Fruit fly (Drosophila melanogaster) whole organism, embryonic: ENCODE results near the gene Or88a.

Experiments used
- Atf6 ChIP-seq: fragments of 200-800 bp; sonication (Bioruptor generic); IDR thresholded peaks from 2 replicates; pipeline ENCODE4 v1.3.6; 2022; ENCODE audit warnings: missing biosample characterization, missing genetic modification characterization
- CG11695 ChIP-seq: fragments of 200-800 bp; sonication (Bioruptor generic); IDR thresholded peaks from 3 replicates; pipeline ENCODE4 v1.3.6; 2022; ENCODE audit warnings: missing biosample characterization, missing genetic modification characterization
- CG12219 ChIP-seq: fragments of 200-800 bp; sonication (Bioruptor generic); optimal IDR thresholded peaks from 3 replicates; lab custom pipeline; 2018; ENCODE audit warnings: missing biosample characterization, mild to moderate bottlenecking, missing genetic modification characterization
- CG13296 ChIP-seq: fragments of 200-800 bp; sonication (Bioruptor generic); optimal IDR thresholded peaks from 3 replicates; lab custom pipeline; 2018; ENCODE audit warnings: missing biosample characterization, mild to moderate bottlenecking, missing genetic modification characterization
- CG14014 ChIP-seq: fragments of 200-800 bp; sonication (Bioruptor generic); IDR thresholded peaks from 2 replicates; pipeline ENCODE4 v1.3.6; 2022; ENCODE audit warnings: missing biosample characterization, missing genetic modification characterization
- CG15479 ChIP-seq: fragments of 200-800 bp; sonication (Bioruptor generic); optimal IDR thresholded peaks from 3 replicates; lab custom pipeline; 2019; ENCODE audit warnings: missing biosample characterization, mild to moderate bottlenecking, missing genetic modification characterization, moderate library complexity
- CG17328 ChIP-seq: fragments of 200-800 bp; sonication (Bioruptor generic); IDR thresholded peaks from 2 replicates; pipeline ENCODE4 v1.3.6; 2022; ENCODE audit warnings: missing biosample characterization, missing genetic modification characterization
- CG1792 ChIP-seq: fragments of 200-800 bp; sonication (Bioruptor generic); optimal IDR thresholded peaks from 2 replicates; lab custom pipeline; 2016; ENCODE audit warnings: missing biosample characterization, missing genetic modification characterization
- CG18011 ChIP-seq: fragments of 200-800 bp; sonication (Bioruptor generic); optimal IDR thresholded peaks from 2 replicates; lab custom pipeline; 2017; ENCODE audit warnings: missing biosample characterization, missing genetic modification characterization, mild to moderate bottlenecking, moderate library complexity, missing genotype
- CG1832 ChIP-seq: fragments of 200-800 bp; sonication (Bioruptor generic); optimal IDR thresholded peaks from 2 replicates; lab custom pipeline; 2017; ENCODE audit warnings: missing biosample characterization, mild to moderate bottlenecking, missing genetic modification characterization, inconsistent platforms
- CG4707 ChIP-seq: fragments of 200-800 bp; sonication (Bioruptor generic); optimal IDR thresholded peaks from 2 replicates; lab custom pipeline; 2018; ENCODE audit warnings: missing biosample characterization, mild to moderate bottlenecking, missing genetic modification characterization, moderate library complexity
- CG4854 ChIP-seq: fragments of 200-800 bp; sonication (Bioruptor generic); optimal IDR thresholded peaks from 2 replicates; lab custom pipeline; 2016; ENCODE audit warnings: missing biosample characterization, missing genetic modification characterization, inconsistent platforms
- CG5180 ChIP-seq: fragments of 200-800 bp; sonication (Bioruptor generic); optimal IDR thresholded peaks from 3 replicates; lab custom pipeline; 2017; ENCODE audit warnings: missing biosample characterization, missing genetic modification characterization, mild to moderate bottlenecking, moderate library complexity, missing genetic modification reagents
- CG9876 ChIP-seq: fragments of 200-800 bp; sonication (Bioruptor generic); optimal IDR thresholded peaks from 2 replicates; lab custom pipeline; 2016; ENCODE audit warnings: missing biosample characterization, missing genetic modification characterization
- Dbx ChIP-seq: fragments of 200-800 bp; sonication (Bioruptor generic); IDR thresholded peaks from 3 replicates; pipeline ENCODE4 v1.3.6; 2022; ENCODE audit warnings: missing biosample characterization, missing genetic modification characterization
- Dref ChIP-seq: fragments of 200-800 bp; sonication (Bioruptor generic); IDR thresholded peaks from 2 replicates; pipeline ENCODE4 v1.3.6; 2022; ENCODE audit warnings: missing biosample characterization, missing genetic modification characterization
- HmgD ChIP-seq: fragments of 200-800 bp; sonication (Bioruptor generic); optimal IDR thresholded peaks from 3 replicates; lab custom pipeline; 2016; ENCODE audit warnings: missing biosample characterization, missing genetic modification characterization
- MBD-R2 ChIP-seq: fragments of 200-800 bp; sonication (Bioruptor generic); IDR thresholded peaks from 2 replicates; pipeline ENCODE4 v1.3.6; 2022; ENCODE audit warnings: missing biosample characterization, missing genetic modification characterization
- MESR4 ChIP-seq: fragments of 200-800 bp; sonication (Bioruptor generic); optimal IDR thresholded peaks from 2 replicates; lab custom pipeline; 2018; ENCODE audit warnings: missing biosample characterization, mild to moderate bottlenecking, missing genetic modification characterization, moderate library complexity
- Mad ChIP-seq: fragments of 200-800 bp; sonication (Bioruptor generic); optimal IDR thresholded peaks from 2 replicates; lab custom pipeline; 2016; ENCODE audit warnings: missing biosample characterization, missing genetic modification characterization
- Oaz ChIP-seq: fragments of 200-800 bp; sonication (Bioruptor generic); IDR thresholded peaks from 2 replicates; pipeline ENCODE4 v1.3.6; 2022; ENCODE audit warnings: missing biosample characterization, missing genetic modification characterization
- Pdp1 ChIP-seq, 2 experiments: fragments of 200-800 bp; sonication (Bioruptor generic); optimal IDR thresholded peaks; 3 replicates each; lab custom pipeline; 2016; ENCODE audit warnings: missing biosample characterization in 2 of 2, missing genetic modification characterization in 2 of 2, mild to moderate bottlenecking in 1 of 2, moderate library complexity in 1 of 2
- Taf1 ChIP-seq: fragments of 200-800 bp; sonication (Bioruptor generic); IDR thresholded peaks from 2 replicates; pipeline ENCODE4 v1.3.6; 2022; ENCODE audit warnings: missing biosample characterization, missing genetic modification characterization
- Tbp ChIP-seq: fragments of >200 bp; optimal IDR thresholded peaks from 2 replicates; lab custom pipeline; 2018; ENCODE audit warnings: missing biosample characterization, missing genetic modification characterization
- az2 ChIP-seq: fragments of 200-800 bp; sonication (Bioruptor generic); optimal IDR thresholded peaks from 3 replicates; lab custom pipeline; 2016; ENCODE audit warnings: missing biosample characterization, missing genetic modification characterization
- br ChIP-seq: fragments of >200 bp; optimal IDR thresholded peaks from 2 replicates; lab custom pipeline; 2017
- cad ChIP-seq: fragments of >200 bp; optimal IDR thresholded peaks from 2 replicates; lab custom pipeline; 2017; ENCODE audit warnings: missing biosample characterization, missing genetic modification characterization
- croc ChIP-seq: fragments of 200-800 bp; sonication (Bioruptor generic); conservative IDR thresholded peaks from 3 replicates; pipeline ENCODE4 v1.3.6; 2022; ENCODE audit warnings: missing biosample characterization, missing genetic modification characterization
- exex ChIP-seq: fragments of 200-800 bp; sonication (Bioruptor generic); optimal IDR thresholded peaks from 4 replicates; lab custom pipeline; 2018; ENCODE audit warnings: missing biosample characterization, mild to moderate bottlenecking, missing genetic modification characterization, moderate library complexity
- ftz-f1 ChIP-seq: fragments of 200-800 bp; sonication (Bioruptor generic); optimal IDR thresholded peaks from 2 replicates; lab custom pipeline; 2016; ENCODE audit warnings: missing biosample characterization, missing genetic modification characterization
- grn ChIP-seq: fragments of 200-800 bp; sonication (Bioruptor generic); optimal IDR thresholded peaks from 3 replicates; lab custom pipeline; 2017; ENCODE audit warnings: missing biosample characterization, missing genetic modification characterization
- mld ChIP-seq: fragments of 200-800 bp; sonication (Bioruptor generic); IDR thresholded peaks from 3 replicates; pipeline ENCODE4 v1.3.6; 2022; ENCODE audit warnings: missing biosample characterization, missing genetic modification characterization; ENCODE audit not compliant: partially characterized antibody
- nom ChIP-seq: fragments of 200-800 bp; sonication (Bioruptor generic); optimal IDR thresholded peaks from 2 replicates; lab custom pipeline; 2017; ENCODE audit warnings: missing biosample characterization, missing genetic modification characterization, mild to moderate bottlenecking, moderate library complexity, missing genetic modification reagents
- otp ChIP-seq: fragments of 200-800 bp; sonication (Bioruptor generic); IDR thresholded peaks from 3 replicates; pipeline ENCODE4, ENCODE4 v1.3.6; 2022; ENCODE audit warnings: missing biosample characterization, missing genetic modification characterization
- sc ChIP-seq, 3 experiments: fragments of >200 bp in 2 of 3; fragments of 200-800 bp in 1 of 3; sonication (Bioruptor generic) in 1 of 3; optimal IDR thresholded peaks; 2 replicates in 2 of 3; 3 replicates in 1 of 3; lab custom pipeline; 2017; ENCODE audit warnings: mild to moderate bottlenecking in 1 of 3, missing biosample characterization in 1 of 3, missing genetic modification characterization in 1 of 3, missing genetic modification reagents in 1 of 3
- schlank ChIP-seq: fragments of 200-800 bp; sonication (Bioruptor generic); optimal IDR thresholded peaks from 2 replicates; lab custom pipeline; 2018; ENCODE audit warnings: missing biosample characterization, mild to moderate bottlenecking, missing genetic modification characterization
- sima ChIP-seq: fragments of 200-800 bp; sonication (Bioruptor generic); optimal IDR thresholded peaks from 2 replicates; lab custom pipeline; 2016; ENCODE audit warnings: missing biosample characterization, missing genetic modification characterization
- slbo ChIP-seq: fragments of 200-800 bp; sonication (Bioruptor generic); IDR thresholded peaks from 2 replicates; pipeline ENCODE4 v1.3.6; 2022; ENCODE audit warnings: missing biosample characterization, missing genetic modification characterization
- tna ChIP-seq: fragments of 200-800 bp; sonication (Bioruptor generic); IDR thresholded peaks from 2 replicates; pipeline ENCODE4 v1.3.6; 2022; ENCODE audit warnings: missing biosample characterization, missing genetic modification characterization; ENCODE audit not compliant: partially characterized antibody
- tup ChIP-seq: fragments of 200-800 bp; sonication (Bioruptor generic); optimal IDR thresholded peaks from 2 replicates; lab custom pipeline; 2016; ENCODE audit warnings: missing biosample characterization, mild to moderate bottlenecking, missing genetic modification characterization, moderate library complexity
- wor ChIP-seq: fragments of 200-800 bp; sonication (Bioruptor generic); IDR thresholded peaks from 2 replicates; pipeline ENCODE4 v1.3.6; 2022; ENCODE audit warnings: missing biosample characterization, missing genetic modification characterization
- yki ChIP-seq: fragments of >200 bp; optimal IDR thresholded peaks from 3 replicates; lab custom pipeline; 2018
- z ChIP-seq: fragments of 200-800 bp; sonication (Bioruptor generic); IDR thresholded peaks from 3 replicates; pipeline ENCODE4 v1.3.6; 2022; ENCODE audit warnings: missing biosample characterization, missing genetic modification characterization

Gene Or88a

DNA sequence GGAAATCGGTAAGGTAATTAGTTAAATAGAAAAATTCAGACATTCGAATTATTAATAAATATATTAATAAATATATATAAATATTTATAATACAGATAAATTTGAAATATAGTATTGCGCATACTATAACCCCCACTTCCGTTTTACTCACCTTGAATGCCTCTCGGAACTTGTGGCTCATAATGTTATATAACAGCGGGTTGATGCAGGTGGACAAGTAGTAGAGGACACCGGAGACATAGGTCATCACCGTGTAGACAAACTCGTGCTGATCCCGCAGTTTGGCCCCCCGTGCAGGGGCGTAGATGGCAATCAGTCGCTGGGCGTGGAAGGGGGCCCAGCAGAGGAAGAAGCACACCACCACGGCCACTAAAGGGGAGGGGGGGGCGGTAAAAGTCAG, 8.3 kb upstream of the Or88a start (continued):
- TF ChIP-seq Pdp1 (GFP tag; optimal IDR thresholded peaks at IDR 0.05; lab: Kevin White, UChicago): peak in 1 of 2 experiments; percentile 71

DNA sequence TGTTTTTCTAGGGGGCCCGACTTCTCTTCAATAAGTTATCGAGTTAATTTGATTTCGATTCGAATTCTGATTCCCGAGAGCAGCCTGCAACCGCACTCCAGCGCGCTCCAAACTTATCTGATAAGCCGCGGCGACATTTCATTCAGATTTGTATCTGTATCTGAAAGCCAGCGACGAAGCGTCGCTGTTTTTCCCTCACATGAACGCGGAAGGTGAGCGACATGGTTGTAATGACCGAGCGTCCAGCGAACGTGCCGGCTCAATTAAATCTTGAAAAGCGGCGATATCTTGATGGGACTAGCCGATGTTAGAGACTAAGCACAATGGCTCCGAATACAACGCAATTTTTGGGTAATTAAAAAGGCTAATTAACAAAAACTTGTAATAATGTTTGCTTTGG, 6.2 kb upstream of the Or88a start, which contains the start of gene PK1-R:
Gene PK1-R, minus strand, starts transcription at position 101 of the 400 bp plus-strand sequence.
- TF ChIP-seq CG9876 (GFP tag; lab: Kevin White, UChicago): no peak
- TF ChIP-seq CG15479 (GFP tag; lab: Kevin White, UChicago): no peak
- peak; percentile 75 for TF ChIP-seq grn (GFP tag; lab: Kevin White, UChicago)
- TF ChIP-seq CG11695 (GFP tag; lab: Robert Waterston, UW): peak; percentile 61; the same call in 2 of the 3 replicates

DNA sequence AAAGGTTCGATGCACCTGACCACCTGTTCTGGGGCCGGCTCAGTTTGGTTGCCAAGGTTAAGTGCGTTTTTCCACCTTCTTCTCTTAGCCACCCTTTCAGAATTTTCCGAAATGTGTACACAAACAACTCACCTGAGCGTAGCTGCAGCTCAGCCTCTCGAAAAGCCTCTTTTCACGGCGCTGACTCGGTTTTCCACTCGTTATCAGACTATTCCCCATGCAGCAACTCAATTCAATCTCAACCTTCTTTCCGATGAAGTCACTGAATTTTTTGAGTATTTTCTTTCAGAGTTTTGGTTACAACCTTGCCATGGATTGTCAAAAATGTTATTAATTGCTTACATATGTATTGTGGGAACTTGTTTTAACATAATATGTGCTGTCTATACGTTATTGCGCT, 1.6 kb upstream of the Or88a start:
- TF ChIP-seq CG4707 (GFP tag; lab: Kevin White, UChicago) (no peak), z (peak; percentile 93)

DNA sequence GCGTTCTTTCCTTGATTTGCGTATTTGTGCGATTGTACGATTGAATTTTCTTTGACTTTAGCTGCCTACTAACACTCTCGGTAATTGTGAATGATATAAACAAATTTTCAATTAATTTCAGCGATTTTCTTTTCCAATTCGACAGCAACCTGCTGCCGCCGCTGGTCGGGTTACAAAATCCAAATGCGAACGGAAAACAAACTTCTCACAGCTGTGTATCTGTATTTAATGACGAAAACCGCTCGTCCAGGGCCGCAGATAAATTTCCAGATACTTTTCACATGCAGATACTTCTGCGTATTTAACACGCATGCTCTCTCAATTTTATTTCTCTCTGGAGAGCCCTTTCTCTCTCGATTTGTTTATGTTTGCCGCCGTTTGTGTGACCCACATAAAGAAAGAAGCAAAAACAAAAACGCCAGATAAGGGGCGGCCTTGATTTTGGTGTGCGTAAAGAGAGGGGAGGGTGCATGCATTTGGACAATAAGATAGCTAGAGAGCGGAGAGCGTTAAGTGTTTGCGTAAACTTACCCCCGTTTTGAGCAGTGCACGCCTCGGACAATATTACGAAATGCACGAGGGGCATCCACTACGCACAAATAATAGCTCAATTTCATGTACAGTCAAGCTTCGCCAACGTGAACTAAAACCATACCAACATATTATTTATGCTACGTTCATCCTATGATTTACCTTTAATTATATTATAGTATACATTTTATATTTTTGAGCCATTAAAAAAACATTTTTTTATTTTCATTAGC, 905 bp upstream of the Or88a start, which contains the start of gene CG12402:
Gene CG12402, minus strand, starts transcription at position 164 of the 764 bp plus-strand sequence.
- peak; percentile 75 for TF ChIP-seq Oaz (GFP tag; lab: Robert Waterston, UW)
- TF ChIP-seq Mad (GFP tag; lab: Kevin White, UChicago): peak; percentile 74
- TF ChIP-seq wor (GFP tag; lab: Robert Waterston, UW): peak; percentile 56
- TF ChIP-seq CG5180 (GFP tag; lab: Kevin White, UChicago): peak; percentile 75
- peak; percentile 92 for TF ChIP-seq CG17328 (GFP tag; lab: Robert Waterston, UW)
- TF ChIP-seq yki: no peak
- TF ChIP-seq tup (GFP tag; lab: Kevin White, UChicago): peak; percentile 45
- TF ChIP-seq Taf1 (GFP tag; lab: Robert Waterston, UW): peak; percentile 50; the same call in 1 of the 2 replicates
- peak; percentile 45 for TF ChIP-seq MBD-R2 (GFP tag; lab: Robert Waterston, UW)
- no peak for TF ChIP-seq sima (GFP tag; lab: Kevin White, UChicago)
- TF ChIP-seq az2: peak; percentile 84
- TF ChIP-seq cad (GFP tag; lab: Kevin White, UChicago): no peak
- TF ChIP-seq otp (GFP tag; lab: Robert Waterston, UW): peak; percentile 92
- peak; percentile 30 for TF ChIP-seq CG15479 (GFP tag; lab: Kevin White, UChicago)
- peak; percentile 44 for TF ChIP-seq CG4854 (GFP tag; lab: Kevin White, UChicago)
- no peak for TF ChIP-seq sc (optimal IDR thresholded peaks at IDR 0.05; lab: Kevin White, UChicago)
- TF ChIP-seq sc (GFP tag; optimal IDR thresholded peaks at IDR 0.05; lab: Kevin White, UChicago): peak; percentile 68
- no peak for TF ChIP-seq br (lab: Kevin White, UChicago)
- TF ChIP-seq CG18011: peak; percentile 54
- peak; percentile 61 for TF ChIP-seq croc (GFP tag; lab: Robert Waterston, UW)
- TF ChIP-seq CG9876 (GFP tag; lab: Kevin White, UChicago): peak; percentile 30
- TF ChIP-seq Tbp (GFP tag; lab: Kevin White, UChicago): no peak
- TF ChIP-seq schlank (tag; lab: Kevin White, UChicago): peak; percentile 12
- TF ChIP-seq mld: no peak
- TF ChIP-seq ftz-f1 (GFP tag; lab: Kevin White, UChicago): peak; percentile 99
- TF ChIP-seq CG1792 (GFP tag; lab: Kevin White, UChicago): peak; percentile 51
- peak; percentile 82 for TF ChIP-seq CG12219 (GFP tag; lab: Kevin White, UChicago)
- no peak for TF ChIP-seq nom (GFP tag; lab: Kevin White, UChicago)
- peak; percentile 86 for TF ChIP-seq CG13296 (GFP tag; lab: Kevin White, UChicago)
- no peak for TF ChIP-seq Dref (GFP tag; lab: Robert Waterston, UW)
- peak; percentile 45 for TF ChIP-seq HmgD (GFP tag; lab: Kevin White, UChicago)
- no peak for TF ChIP-seq MESR4 (GFP tag; lab: Kevin White, UChicago)
- TF ChIP-seq Dbx: peak; percentile 75
- peak; percentile 17; the same call in 1 of the 2 replicates for TF ChIP-seq tna (GFP tag; lab: Robert Waterston, UW)
- TF ChIP-seq CG1832 (GFP tag; lab: Kevin White, UChicago): no peak
- peak; percentile 84 for TF ChIP-seq CG14014 (GFP tag; lab: Robert Waterston, UW)
- TF ChIP-seq Atf6 (GFP tag; lab: Robert Waterston, UW): peak; percentile 77
- TF ChIP-seq slbo: peak; percentile 80
- TF ChIP-seq exex (tag; lab: Kevin White, UChicago): no peak
